Fruit fly (Drosophila melanogaster) whole organism, wandering third instar larva: ENCODE results near the gene Mst57Da.

Experiments
- Abd-B ChIP-seq: fragments of >200 bp; optimal IDR thresholded peaks from 2 replicates; lab custom pipeline; 2017; ENCODE audit warnings: missing biosample characterization, missing genetic modification characterization
- CG9705 ChIP-seq: fragments of 200-800 bp; sonication (Bioruptor generic); optimal IDR thresholded peaks from 2 replicates; lab custom pipeline; 2018; ENCODE audit warnings: missing biosample characterization, mild to moderate bottlenecking, missing genetic modification characterization
- CrebA ChIP-seq: fragments of 200-800 bp; sonication (Bioruptor generic); optimal IDR thresholded peaks from 2 replicates; lab custom pipeline; 2016; ENCODE audit warnings: missing biosample characterization, mild to moderate bottlenecking, missing genetic modification characterization, borderline replicate concordance
- Dfd ChIP-seq: fragments of >200 bp; optimal IDR thresholded peaks from 2 replicates; lab custom pipeline; 2017; ENCODE audit warnings: missing biosample characterization, missing genetic modification characterization
- Dif ChIP-seq: fragments of 200-275, 200-300 bp; sonication (Bioruptor generic); optimal IDR thresholded peaks from 2 replicates; lab custom pipeline; 2018; ENCODE audit warnings: missing biosample characterization, missing genetic modification characterization; ENCODE audit not compliant: partially characterized antibody
- HLH106 ChIP-seq: fragments of 200-800 bp; optimal IDR thresholded peaks from 3 replicates; lab custom pipeline; 2019; ENCODE audit warnings: missing biosample characterization, mild to moderate bottlenecking, missing genetic modification characterization, moderate library complexity
- Hnf4 ChIP-seq: fragments of 200-800 bp; sonication (Bioruptor generic); optimal IDR thresholded peaks from 2 replicates; lab custom pipeline; 2016; ENCODE audit warnings: missing biosample characterization, mild to moderate bottlenecking, missing genetic modification characterization
- Hr78 ChIP-seq: fragments of >200 bp; optimal IDR thresholded peaks from 2 replicates; lab custom pipeline; 2017; ENCODE audit warnings: missing biosample characterization, missing genetic modification characterization
- Hr83 ChIP-seq: fragments of 200-300 bp; sonication (Bioruptor generic); optimal IDR thresholded peaks from 2 replicates; lab custom pipeline; 2016; ENCODE audit warnings: missing biosample characterization, mild to moderate bottlenecking, missing genetic modification characterization, moderate library complexity; ENCODE audit not compliant: poor library complexity, severe bottlenecking
- Jra ChIP-seq: sonication (Bioruptor generic); optimal IDR thresholded peaks from 2 replicates; lab custom pipeline; 2016; ENCODE audit warnings: missing biosample characterization, missing genetic modification characterization
- Myc ChIP-seq: fragments of >200 bp; optimal IDR thresholded peaks from 2 replicates; lab custom pipeline; 2017
- N ChIP-seq: fragments of >200 bp; optimal IDR thresholded peaks from 2 replicates; lab custom pipeline; 2018; ENCODE audit warnings: missing biosample characterization, missing external identifiers, missing genetic modification characterization
- OdsH ChIP-seq: fragments of 200-800 bp; sonication (Bioruptor generic); optimal IDR thresholded peaks from 2 replicates; lab custom pipeline; 2016; ENCODE audit warnings: missing biosample characterization, mild to moderate bottlenecking, missing genetic modification characterization
- Rel ChIP-seq, 2 experiments: fragments of 200-800 bp; sonication (Bioruptor generic) in 1 of 2; optimal IDR thresholded peaks; 2 replicates in 1 of 2; 3 replicates in 1 of 2; lab custom pipeline; 2016 to 2019; ENCODE audit warnings: mild to moderate bottlenecking in 2 of 2, missing biosample characterization in 2 of 2, missing genetic modification characterization in 2 of 2, moderate library complexity in 1 of 2
- brk ChIP-seq: fragments of 200-800 bp; sonication (Bioruptor generic); optimal IDR thresholded peaks from 2 replicates; lab custom pipeline; 2016; ENCODE audit warnings: missing biosample characterization, mild to moderate bottlenecking, missing genetic modification characterization
- dmrt93B ChIP-seq: fragments of 200-800 bp; sonication (Bioruptor generic); optimal IDR thresholded peaks from 2 replicates; lab custom pipeline; 2018; ENCODE audit warnings: missing biosample characterization, mild to moderate bottlenecking, missing genetic modification characterization
- dsf ChIP-seq: sonication (Bioruptor generic); optimal IDR thresholded peaks from 2 replicates; lab custom pipeline; 2016; ENCODE audit warnings: missing biosample characterization, missing genetic modification characterization, borderline replicate concordance
- ey ChIP-seq: fragments of 200-800 bp; sonication (Bioruptor generic); optimal IDR thresholded peaks from 2 replicates; lab custom pipeline; 2016; ENCODE audit warnings: missing biosample characterization, missing genetic modification characterization
- h ChIP-seq: fragments of 200-800 bp; sonication (Bioruptor generic); optimal IDR thresholded peaks from 3 replicates; lab custom pipeline; 2016; ENCODE audit warnings: missing biosample characterization, mild to moderate bottlenecking, missing genetic modification characterization
- lola ChIP-seq: fragments of >200 bp; optimal IDR thresholded peaks from 2 replicates; lab custom pipeline; 2017; ENCODE audit warnings: missing biosample characterization, missing genetic modification characterization
- pan ChIP-seq: fragments of >200 bp; optimal IDR thresholded peaks from 2 replicates; lab custom pipeline; 2017
- psq ChIP-seq: fragments of 200-800 bp; sonication (Bioruptor generic); optimal IDR thresholded peaks from 3 replicates; lab custom pipeline; 2017; ENCODE audit warnings: missing biosample characterization, mild to moderate bottlenecking, missing genetic modification characterization, moderate library complexity
- rgr ChIP-seq: fragments of 200-800 bp; sonication (Bioruptor generic); optimal IDR thresholded peaks from 3 replicates; lab custom pipeline; 2016; ENCODE audit warnings: missing biosample characterization, mild to moderate bottlenecking, missing genetic modification characterization
- sage ChIP-seq: fragments of 200-800 bp; sonication (Bioruptor generic); optimal IDR thresholded peaks from 2 replicates; lab custom pipeline; 2016; ENCODE audit warnings: missing biosample characterization, mild to moderate bottlenecking, missing genetic modification characterization
- sv ChIP-seq: fragments of 200-800 bp; sonication (Bioruptor generic); optimal IDR thresholded peaks from 3 replicates; lab custom pipeline; 2016; ENCODE audit warnings: missing biosample characterization, missing genetic modification characterization
- tai ChIP-seq: sonication (Bioruptor generic); optimal IDR thresholded peaks from 2 replicates; lab custom pipeline; 2016; ENCODE audit warnings: missing biosample characterization, missing genetic modification characterization
- usp ChIP-seq: fragments of >200 bp; optimal IDR thresholded peaks from 2 replicates; lab custom pipeline; 2017; ENCODE audit warnings: missing biosample characterization, missing genetic modification characterization

Gene Mst57Da

dm6 chr3R:25879324-25879766, 47.6 kb upstream of the Mst57Da start:
- TF ChIP-seq N (GFP tag; lab: Kevin White, UChicago) (no peak), Dfd (GFP tag; lab: Kevin White, UChicago) (no peak), h (GFP tag; lab: Kevin White, UChicago) (peak; percentile 2), sv (GFP tag; lab: Kevin White, UChicago) (peak; percentile 57), ey (peak; percentile 19), pan (no peak), psq (GFP tag; lab: Kevin White, UChicago) (no peak), Myc (lab: Kevin White, UChicago) (no peak), rgr (peak; percentile 17)

- TF ChIP-seq Dfd (GFP tag; lab: Kevin White, UChicago) (no peak), Dif (GFP tag; lab: Kevin White, UChicago) (no peak), dmrt93B (GFP tag; lab: Kevin White, UChicago) (no peak), Hnf4 (GFP tag; lab: Kevin White, UChicago) (no peak), sage (GFP tag; lab: Kevin White, UChicago) (no peak), Hr83 (GFP tag; lab: Kevin White, UChicago) (no peak), dsf (GFP tag; lab: Kevin White, UChicago) (no peak), rgr (no peak), sv (GFP tag; lab: Kevin White, UChicago) (no peak), usp (GFP tag; lab: Kevin White, UChicago) (no peak), CG9705 (GFP tag; lab: Kevin White, UChicago) (no peak)
Observed at dm6 chr3R:25877064-25877463, 45.4 kb upstream of the Mst57Da start.

dm6 chr3R:25876639-25877038, 44.9 kb upstream of the Mst57Da start:
- no peak for TF ChIP-seq brk
- no peak for TF ChIP-seq OdsH (GFP tag; lab: Kevin White, UChicago)
- no peak for TF ChIP-seq Rel (GFP tag; optimal IDR thresholded peaks at IDR 0.05; lab: Kevin White, UChicago)
- no peak for TF ChIP-seq Rel (tag; optimal IDR thresholded peaks at IDR 0.05; lab: Kevin White, UChicago)
- TF ChIP-seq h (GFP tag; lab: Kevin White, UChicago), result no peak
- TF ChIP-seq dmrt93B (GFP tag; lab: Kevin White, UChicago), result no peak
- no peak for TF ChIP-seq usp (GFP tag; lab: Kevin White, UChicago)
- TF ChIP-seq Hnf4 (GFP tag; lab: Kevin White, UChicago), result no peak
- no peak for TF ChIP-seq Hr78 (GFP tag; lab: Kevin White, UChicago)
- no peak for TF ChIP-seq Abd-B

dm6 chr3R:25870389-25870788, 38.7 kb upstream of the Mst57Da start:
- TF ChIP-seq CG9705 (GFP tag; lab: Kevin White, UChicago), result no peak
- TF ChIP-seq CrebA, result no peak
- peak; percentile 15 for TF ChIP-seq Hr83 (GFP tag; lab: Kevin White, UChicago)
- TF ChIP-seq ey, result no peak

- TF ChIP-seq CG9705 (GFP tag; lab: Kevin White, UChicago) (no peak), ey (no peak), lola (GFP tag; lab: Kevin White, UChicago) (no peak), Jra (no peak), HLH106 (tag; lab: Kevin White, UChicago) (no peak), Rel (GFP tag; optimal IDR thresholded peaks at IDR 0.05; lab: Kevin White, UChicago) (no peak), Rel (tag; optimal IDR thresholded peaks at IDR 0.05; lab: Kevin White, UChicago) (no peak), N (GFP tag; lab: Kevin White, UChicago) (no peak), sage (GFP tag; lab: Kevin White, UChicago) (no peak), tai (GFP tag; lab: Kevin White, UChicago) (no peak)
- TF ChIP-seq, all 38 proteins: peak for 0
Observed at dm6 chr3R:25855594-25856305, 24.1 kb upstream of the Mst57Da start, which contains the start of gene CG5890. Gene CG5890 (plus strand): TSS chr3R:25856154.

- TF ChIP-seq HLH106 (tag; lab: Kevin White, UChicago) (peak; percentile 13), CG9705 (GFP tag; lab: Kevin White, UChicago) (no peak)
Observed at dm6 chr3R:25854825-25855224, 23.1 kb upstream of the Mst57Da start.
